Fruit fly (Drosophila melanogaster) whole organism, prepupa: Measurements from ENCODE around the gene Prosbeta3.

Source experiments
- CG10631 ChIP-seq: fragments of 200-800 bp; sonication (Bioruptor generic); optimal IDR thresholded peaks from 2 replicates; lab custom pipeline; 2016; ENCODE audit warnings: missing biosample characterization, missing genetic modification characterization
- CG10669 ChIP-seq: fragments of 200-800 bp; sonication (Bioruptor generic); optimal IDR thresholded peaks from 3 replicates; lab custom pipeline; 2018; ENCODE audit warnings: missing biosample characterization, mild to moderate bottlenecking, missing genetic modification characterization, moderate library complexity
- CG11294 ChIP-seq: fragments of 200-800 bp; sonication (Bioruptor generic); IDR thresholded peaks from 2 replicates; pipeline ENCODE4 v1.3.6; 2022; ENCODE audit warnings: missing biosample characterization, missing genetic modification characterization
- CG11902 ChIP-seq: fragments of 200-800 bp; sonication (Bioruptor generic); optimal IDR thresholded peaks from 3 replicates; lab custom pipeline; 2016; ENCODE audit warnings: missing biosample characterization, missing genetic modification characterization
- CG15336 ChIP-seq: fragments of 200-800 bp; sonication (Bioruptor generic); IDR thresholded peaks from 2 replicates; pipeline ENCODE4 v1.3.6; 2022; ENCODE audit warnings: missing biosample characterization, missing genetic modification characterization
- CG16779 ChIP-seq: fragments of 200-800 bp; sonication (Bioruptor generic); optimal IDR thresholded peaks from 3 replicates; lab custom pipeline; 2017; ENCODE audit warnings: missing biosample characterization, mild to moderate bottlenecking, missing genetic modification characterization
- CG3032 ChIP-seq: fragments of 200-800 bp; optimal IDR thresholded peaks from 2 replicates; lab custom pipeline; 2019; ENCODE audit warnings: missing biosample characterization, mild to moderate bottlenecking, missing genetic modification characterization, moderate library complexity
- CG31627 ChIP-seq: fragments of 200-800 bp; sonication (Bioruptor generic); optimal IDR thresholded peaks from 3 replicates; lab custom pipeline; 2016; ENCODE audit warnings: missing biosample characterization, missing genetic modification characterization
- CG3919 ChIP-seq: fragments of 200-800 bp; sonication (Bioruptor generic); optimal IDR thresholded peaks from 3 replicates; lab custom pipeline; 2016; ENCODE audit warnings: missing biosample characterization, missing genetic modification characterization
- CG6163 ChIP-seq: fragments of 200-800 bp; sonication (Bioruptor generic); IDR thresholded peaks from 3 replicates; pipeline ENCODE4 v1.3.6; 2022; ENCODE audit warnings: missing biosample characterization, missing genetic modification characterization
- CG6276 ChIP-seq: fragments of 200-800 bp; sonication (Bioruptor generic); optimal IDR thresholded peaks from 2 replicates; lab custom pipeline; 2017; ENCODE audit warnings: missing biosample characterization, mild to moderate bottlenecking, missing genetic modification characterization
- CG6792 ChIP-seq: fragments of 200-800 bp; sonication (Bioruptor generic); optimal IDR thresholded peaks from 3 replicates; lab custom pipeline; 2016; ENCODE audit warnings: missing biosample characterization, missing genetic modification characterization
- CG6808 ChIP-seq: fragments of 200-800 bp; sonication (Bioruptor generic); optimal IDR thresholded peaks from 3 replicates; lab custom pipeline; 2017; ENCODE audit warnings: missing biosample characterization, missing genetic modification characterization, mild to moderate bottlenecking, moderate library complexity, missing genetic modification reagents
- CG6854 ChIP-seq: fragments of 200-800 bp; sonication (Bioruptor generic); optimal IDR thresholded peaks from 2 replicates; lab custom pipeline; 2017; ENCODE audit warnings: missing biosample characterization, mild to moderate bottlenecking, missing genetic modification characterization
- CG7368 ChIP-seq: fragments of 200-800 bp; sonication (Bioruptor generic); optimal IDR thresholded peaks from 3 replicates; lab custom pipeline; 2016; ENCODE audit warnings: missing biosample characterization, missing genetic modification characterization
- CG8119 ChIP-seq: fragments of 200-800 bp; sonication (Bioruptor generic); IDR thresholded peaks from 3 replicates; pipeline ENCODE4 v1.3.6; 2022; ENCODE audit warnings: missing biosample characterization, missing genetic modification characterization
- CG8632 ChIP-seq: fragments of 200-800 bp; sonication (Bioruptor generic); optimal IDR thresholded peaks from 3 replicates; lab custom pipeline; 2016; ENCODE audit warnings: missing biosample characterization, missing genetic modification characterization
- Eip75B ChIP-seq: fragments of 200-800 bp; sonication (Bioruptor generic); optimal IDR thresholded peaks from 3 replicates; lab custom pipeline; 2016; ENCODE audit warnings: missing biosample characterization, missing genetic modification characterization
- Eip78C ChIP-seq: fragments of 200-800 bp; sonication (Bioruptor generic); peaks from one replicate; lab custom pipeline; 2016; ENCODE audit warnings: missing biosample characterization, missing genetic modification characterization
- Eip93F ChIP-seq: fragments of 200-800 bp; sonication (Bioruptor generic); optimal IDR thresholded peaks from 2 replicates; lab custom pipeline; 2016; ENCODE audit warnings: missing biosample characterization, mild to moderate bottlenecking, missing genetic modification characterization
- Ets96B ChIP-seq: fragments of 200-800 bp; optimal IDR thresholded peaks from 2 replicates; lab custom pipeline; 2019; ENCODE audit warnings: missing biosample characterization, mild to moderate bottlenecking, missing genetic modification characterization, moderate library complexity
- Gug ChIP-seq: fragments of 200-800 bp; sonication (Bioruptor generic); IDR thresholded peaks from 2 replicates; pipeline ENCODE4 v1.3.6; 2022; ENCODE audit warnings: missing biosample characterization, missing genetic modification characterization
- Hr38 ChIP-seq: sonication (Bioruptor generic); optimal IDR thresholded peaks from 2 replicates; lab custom pipeline; 2016; ENCODE audit warnings: missing biosample characterization, missing genetic modification characterization
- Hr39 ChIP-seq: fragments of 200-800 bp; sonication (Bioruptor generic); optimal IDR thresholded peaks from 2 replicates; lab custom pipeline; 2016; ENCODE audit warnings: missing biosample characterization, missing genetic modification characterization
- Hr4 ChIP-seq: fragments of 200-800 bp; sonication (Bioruptor generic); optimal IDR thresholded peaks from 3 replicates; lab custom pipeline; 2016; ENCODE audit warnings: missing biosample characterization, missing genetic modification characterization
- Met ChIP-seq: fragments of 200-800 bp; sonication (Bioruptor generic); optimal IDR thresholded peaks from 3 replicates; lab custom pipeline; 2016; ENCODE audit warnings: missing biosample characterization, missing genetic modification characterization
- OdsH ChIP-seq: fragments of 200-800 bp; sonication (Bioruptor generic); optimal IDR thresholded peaks from 3 replicates; lab custom pipeline; 2016; ENCODE audit warnings: missing biosample characterization, missing genetic modification characterization
- Smox ChIP-seq: fragments of 200-800 bp; sonication (Bioruptor generic); optimal IDR thresholded peaks from 3 replicates; lab custom pipeline; 2016; ENCODE audit warnings: missing biosample characterization, missing genetic modification characterization
- achi ChIP-seq: fragments of 200-800 bp; sonication (Bioruptor generic); optimal IDR thresholded peaks from 3 replicates; lab custom pipeline; 2016; ENCODE audit warnings: missing biosample characterization, missing genetic modification characterization
- acj6 ChIP-seq: fragments of 200-800 bp; sonication (Bioruptor generic); optimal IDR thresholded peaks from 3 replicates; lab custom pipeline; 2016; ENCODE audit warnings: missing biosample characterization, missing genetic modification characterization
- cyc ChIP-seq: fragments of 200-800 bp; sonication (Bioruptor generic); optimal IDR thresholded peaks from 3 replicates; lab custom pipeline; 2016; ENCODE audit warnings: missing biosample characterization, missing genetic modification characterization
- dsx ChIP-seq: fragments of 200-800 bp; optimal IDR thresholded peaks from 3 replicates; lab custom pipeline; 2019; ENCODE audit warnings: missing biosample characterization, mild to moderate bottlenecking, missing genetic modification characterization, moderate library complexity; ENCODE audit not compliant: poor library complexity, severe bottlenecking
- esn ChIP-seq: fragments of 200-800 bp; sonication (Bioruptor generic); optimal IDR thresholded peaks from 2 replicates; lab custom pipeline; 2016; ENCODE audit warnings: missing biosample characterization, mild to moderate bottlenecking, missing genetic modification characterization, moderate library complexity
- fd85E ChIP-seq: fragments of 200-800 bp; sonication (Bioruptor generic); optimal IDR thresholded peaks from 3 replicates; lab custom pipeline; 2016; ENCODE audit warnings: missing biosample characterization, missing genetic modification characterization
- fkh ChIP-seq: fragments of 200-800 bp; sonication (Bioruptor generic); optimal IDR thresholded peaks from 3 replicates; lab custom pipeline; 2017; ENCODE audit warnings: missing biosample characterization, mild to moderate bottlenecking, missing genetic modification characterization, moderate library complexity
- lz ChIP-seq: fragments of 200-800 bp; sonication (Bioruptor generic); optimal IDR thresholded peaks from 3 replicates; lab custom pipeline; 2016; ENCODE audit warnings: missing biosample characterization, missing genetic modification characterization
- net ChIP-seq: fragments of 200-800 bp; sonication (Bioruptor generic); optimal IDR thresholded peaks from 3 replicates; lab custom pipeline; 2016; ENCODE audit warnings: missing biosample characterization, missing genetic modification characterization
- pdm3 ChIP-seq: fragments of 200-800 bp; sonication (Bioruptor generic); optimal IDR thresholded peaks from 3 replicates; lab custom pipeline; 2016; ENCODE audit warnings: missing biosample characterization, missing genetic modification characterization
- salr ChIP-seq, 2 experiments: fragments of 200-800 bp; sonication (Bioruptor generic); optimal IDR thresholded peaks; 3 replicates each; lab custom pipeline; 2016 to 2018; ENCODE audit warnings: missing biosample characterization in 2 of 2, missing genetic modification characterization in 2 of 2, mild to moderate bottlenecking in 1 of 2
- spab ChIP-seq: fragments of 200-800 bp; sonication (Bioruptor generic); optimal IDR thresholded peaks from 2 replicates; lab custom pipeline; 2017; ENCODE audit warnings: missing biosample characterization, mild to moderate bottlenecking, missing genetic modification characterization, missing genetic modification reagents
- ss ChIP-seq, 2 experiments: fragments of 200-800 bp; sonication (Bioruptor generic); optimal IDR thresholded peaks; 2 replicates in 1 of 2; 3 replicates in 1 of 2; lab custom pipeline; 2017 to 2018; ENCODE audit warnings: mild to moderate bottlenecking in 2 of 2, missing biosample characterization in 2 of 2, missing genetic modification characterization in 2 of 2, moderate library complexity in 1 of 2
- svp ChIP-seq: fragments of 200-800 bp; sonication (Bioruptor generic); peaks from one replicate; lab custom pipeline; 2016; ENCODE audit warnings: missing biosample characterization, missing genetic modification characterization
- topi ChIP-seq: fragments of 200-800 bp; sonication (Bioruptor generic); optimal IDR thresholded peaks from 3 replicates; lab custom pipeline; 2016; ENCODE audit warnings: missing biosample characterization, missing genetic modification characterization
- vri ChIP-seq: fragments of 200-800 bp; sonication (Bioruptor generic); optimal IDR thresholded peaks from 3 replicates; lab custom pipeline; 2016; ENCODE audit warnings: missing biosample characterization, mild to moderate bottlenecking, missing genetic modification characterization

Prosbeta3 gene

dm6 chr3R:9055119-9056105 is 49.4 kb upstream of the Prosbeta3 start (continued):
- TF ChIP-seq Eip93F (GFP tag; lab: Kevin White, UChicago) (peak; percentile 89), pdm3 (GFP tag; lab: Kevin White, UChicago) (peak; percentile 87), CG6276 (GFP tag; lab: Kevin White, UChicago) (peak; percentile 89), fd85E (GFP tag; lab: Kevin White, UChicago) (peak; percentile 69), CG3919 (GFP tag; lab: Kevin White, UChicago) (peak; percentile 90), CG10669 (peak; percentile 86), CG31627 (GFP tag; lab: Kevin White, UChicago) (peak; percentile 89), ss (GFP tag; optimal IDR thresholded peaks at IDR 0.05; lab: Kevin White, UChicago) (peak; percentile 84 to 87), CG6854 (peak; percentile 82), Met (peak; percentile 93), topi (GFP tag; lab: Kevin White, UChicago) (peak; percentile 96), CG11902 (GFP tag; lab: Kevin White, UChicago) (peak; percentile 81), dsx (GFP tag; lab: Kevin White, UChicago) (peak; percentile 93), Smox (GFP tag; lab: Kevin White, UChicago) (peak; percentile 93), spab (GFP tag; lab: Kevin White, UChicago) (peak; percentile 83)

- peak; percentile 12 for TF ChIP-seq vri (GFP tag; lab: Kevin White, UChicago)
- no peak for TF ChIP-seq fd85E (GFP tag; lab: Kevin White, UChicago)
- no peak for TF ChIP-seq Smox (GFP tag; lab: Kevin White, UChicago)
- peak; percentile 32 for TF ChIP-seq CG3032 (tag; lab: Kevin White, UChicago)
- TF ChIP-seq Hr38 (GFP tag; lab: Kevin White, UChicago) = no peak
- TF ChIP-seq salr (GFP tag; optimal IDR thresholded peaks at IDR 0.05; lab: Kevin White, UChicago) = peak in 1 of 2 experiments; percentile 46
- peak; percentile 29 for TF ChIP-seq Met
- TF ChIP-seq spab (GFP tag; lab: Kevin White, UChicago) = peak; percentile 18
- no peak for TF ChIP-seq Gug (GFP tag; lab: Robert Waterston, UW)
- peak in 1 of 2 experiments; percentile 24 for TF ChIP-seq ss (GFP tag; optimal IDR thresholded peaks at IDR 0.05; lab: Kevin White, UChicago)
- no peak for TF ChIP-seq CG16779 (tag; lab: Kevin White, UChicago)
- peak; percentile 65 for TF ChIP-seq OdsH (GFP tag; lab: Kevin White, UChicago)
- peak; percentile 2 for TF ChIP-seq CG8632 (GFP tag; lab: Kevin White, UChicago)
- TF ChIP-seq esn (GFP tag; lab: Kevin White, UChicago) = no peak
- peak; percentile 18 for TF ChIP-seq topi (GFP tag; lab: Kevin White, UChicago)
- TF ChIP-seq CG11294 (GFP tag; lab: Robert Waterston, UW) = no peak
- no peak for TF ChIP-seq CG6792 (GFP tag; lab: Kevin White, UChicago)
- TF ChIP-seq CG7368 (GFP tag; lab: Kevin White, UChicago) = no peak
- peak; percentile 94 for TF ChIP-seq Eip78C
- TF ChIP-seq Eip93F (GFP tag; lab: Kevin White, UChicago) = peak; percentile 35
- TF ChIP-seq CG6163 (GFP tag; lab: Robert Waterston, UW) = no peak
- TF ChIP-seq CG10631 (GFP tag; lab: Kevin White, UChicago) = peak; percentile 57
- peak; percentile 50 for TF ChIP-seq dsx (GFP tag; lab: Kevin White, UChicago)
- no peak for TF ChIP-seq Eip75B
- peak; percentile 48 for TF ChIP-seq Hr4
- no peak for TF ChIP-seq CG31627 (GFP tag; lab: Kevin White, UChicago)
- peak; percentile 29 for TF ChIP-seq Ets96B
- TF ChIP-seq fkh (GFP tag; lab: Kevin White, UChicago) = peak; percentile 98
- peak; percentile 25 for TF ChIP-seq CG10669
- peak; percentile 41 for TF ChIP-seq pdm3 (GFP tag; lab: Kevin White, UChicago)
- peak; percentile 3 for TF ChIP-seq cyc (GFP tag; lab: Kevin White, UChicago)
- TF ChIP-seq CG6808 = peak; percentile 20
- peak; percentile 49 for TF ChIP-seq CG3919 (GFP tag; lab: Kevin White, UChicago)
- TF ChIP-seq CG8119 (GFP tag; lab: Robert Waterston, UW) = no peak
- peak; percentile 57 for TF ChIP-seq acj6 (GFP tag; lab: Kevin White, UChicago)
- no peak for TF ChIP-seq Hr39
- TF ChIP-seq lz (GFP tag; lab: Kevin White, UChicago) = no peak
- no peak for TF ChIP-seq svp (GFP tag; lab: Kevin White, UChicago)
- TF ChIP-seq CG11902 (GFP tag; lab: Kevin White, UChicago) = no peak
- TF ChIP-seq achi (GFP tag; lab: Kevin White, UChicago) = peak; percentile 60
- no peak for TF ChIP-seq CG15336 (GFP tag; lab: Robert Waterston, UW)
- TF ChIP-seq net (GFP tag; lab: Kevin White, UChicago) = peak; percentile 43
These were observed 48.6 kb upstream of the Prosbeta3 start for dm6 chr3R:9054442-9055118.
